Worm (Caenorhabditis elegans) whole organism, midembryonic: ENCODE measurements around the gene klp-7.

Experiments used
- T22C8.4 ChIP-seq: fragments of 200-800 bp; sonication (Bioruptor generic); IDR thresholded peaks from 2 replicates; pipeline ENCODE4 v1.3.6; 2022; ENCODE audit warnings: missing genetic modification characterization, missing compliant biosample characterization
- cog-1 ChIP-seq: sonication (generic microtip); optimal IDR thresholded peaks from 2 replicates; lab custom pipeline; 2016; ENCODE audit warnings: missing genetic modification characterization, missing compliant biosample characterization
- flt-1 ChIP-seq: fragments of 200-800 bp; sonication (Bioruptor generic); IDR thresholded peaks from 2 replicates; pipeline ENCODE4 v1.3.6; 2022; ENCODE audit warnings: missing genetic modification characterization, missing compliant biosample characterization
- klf-2 ChIP-seq: fragments of 200-800 bp; sonication (Bioruptor generic); conservative IDR thresholded peaks from 2 replicates; pipeline ENCODE4 v1.3.6; 2022; ENCODE audit warnings: missing genetic modification reagents, missing genetic modification characterization, missing compliant biosample characterization
- med-1 ChIP-seq: sonication (generic microtip); optimal IDR thresholded peaks from 2 replicates; lab custom pipeline; 2017; ENCODE audit warnings: missing genetic modification characterization, mild to moderate bottlenecking, missing compliant biosample characterization, antibody characterized with exemption, missing genetic modification reagents; ENCODE audit not compliant: insufficient read depth
- ref-1 ChIP-seq: fragments of 200-800 bp; sonication (Bioruptor generic); conservative IDR thresholded peaks from 2 replicates; pipeline ENCODE4 v1.3.6; 2022; ENCODE audit warnings: missing genetic modification reagents, missing genetic modification characterization, missing compliant biosample characterization
- tab-1 ChIP-seq: fragments of 200-800 bp; sonication (Bioruptor generic); IDR thresholded peaks from 2 replicates; pipeline ENCODE4 v1.3.6; 2022; ENCODE audit warnings: missing genetic modification characterization, missing compliant biosample characterization
- ztf-23 ChIP-seq: fragments of 200-800 bp; sonication (Bioruptor generic); IDR thresholded peaks from 2 replicates; pipeline ENCODE4 v1.3.6; 2022; ENCODE audit warnings: missing genetic modification reagents, missing genetic modification characterization, missing compliant biosample characterization
- ztf-29 ChIP-seq: fragments of 200-800 bp; sonication (Bioruptor generic); IDR thresholded peaks from 2 replicates; pipeline ENCODE4 v1.3.6; 2022; ENCODE audit warnings: missing genetic modification reagents, missing genetic modification characterization, missing compliant biosample characterization

DNA sequence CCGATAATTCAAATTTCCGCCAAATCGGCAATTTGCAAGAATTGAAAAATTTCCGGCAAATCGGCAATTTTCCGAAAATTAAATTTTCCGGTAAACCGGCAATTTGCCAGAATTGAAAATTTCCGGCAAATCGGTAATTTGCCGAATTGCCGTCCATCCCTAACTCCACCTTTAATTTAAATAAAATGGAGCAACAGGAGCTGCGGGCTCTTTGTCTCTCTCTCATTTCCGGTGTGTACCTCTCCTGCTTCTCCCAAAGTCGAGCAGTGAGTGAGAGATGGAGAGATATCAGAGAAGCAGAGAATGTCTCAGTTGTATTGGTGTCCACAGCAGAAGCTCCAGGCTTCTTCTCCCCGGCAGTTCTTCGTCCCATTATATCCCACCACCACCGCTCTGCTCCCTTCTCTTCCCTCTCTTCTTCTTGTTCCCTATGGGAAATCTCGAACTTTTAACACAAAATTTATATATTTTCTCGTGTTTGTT is 49.7 kb downstream of the klp-7 start, which contains the start of gene Y39A1C.1:
- TF ChIP-seq flt-1 (GFP tag; lab: Robert Waterston, UW) (no peak), cog-1 (no peak), ztf-23 (GFP tag; lab: Robert Waterston, UW) (no peak), ref-1 (GFP tag; lab: Robert Waterston, UW) (no peak), med-1 (no peak), klf-2 (GFP tag; lab: Robert Waterston, UW) (no peak), T22C8.4 (no peak), ztf-29 (GFP tag; lab: Robert Waterston, UW) (no peak), tab-1 (GFP tag; lab: Robert Waterston, UW) (no peak)
